Worm (Caenorhabditis elegans): ENCODE measurements around the gene M7.8.
A peak's percentile ranks its signal among the peaks of the same experiment; 100 is the strongest.

M7.8 gene

ce11 chrIV:11082789-11083235 is 12.1 kb downstream of the M7.8 start (continued):
- TF ChIP-seq ZK546.5 (tag; optimal IDR thresholded peaks at IDR 0.05) (no peak), zip-11 (GFP tag; IDR thresholded peaks at IDR 0.05) (no peak)

ce11 chrIV:11082153-11082552 is 12.7 kb downstream of the M7.8 start, which contains the start of gene let-70:
let-70 (minus strand) TSS chrIV:11082253.
- TF ChIP-seq Y48G9A.11 (GFP tag; IDR thresholded peaks at IDR 0.05) (no peak), arid-1 (GFP tag; conservative IDR thresholded peaks at IDR 0.05) (0 out of 2 replicates have a peak, but pooled peaks have one; percentile 20), zip-2 (tag; optimal IDR thresholded peaks at IDR 0.05) (peak; percentile 10), aha-1 (tag) (peak; percentile 90), mep-1 (tag; optimal IDR thresholded peaks at IDR 0.05) (no peak), zag-1 (tag; optimal IDR thresholded peaks at IDR 0.05) (no peak), pha-4 (GFP tag; IDR thresholded peaks at IDR 0.05) (0 out of 2 replicates have a peak, but pooled peaks have one; percentile 2), pha-4 (tag; optimal IDR thresholded peaks at IDR 0.05) (no peak), zip-11 (GFP tag; IDR thresholded peaks at IDR 0.05) (no peak), snpc-1.2 (GFP tag; IDR thresholded peaks at IDR 0.05) (no peak), unc-130 (GFP tag; optimal IDR thresholded peaks at IDR 0.05) (no peak), tag-97 (GFP tag; IDR thresholded peaks at IDR 0.05) (no peak), ceh-28 (tag; optimal IDR thresholded peaks at IDR 0.05) (peak; percentile 18), ZK546.5 (tag; optimal IDR thresholded peaks at IDR 0.05) (no peak), egl-43 (GFP tag; IDR thresholded peaks at IDR 0.05) (0 out of 2 replicates have a peak, but pooled peaks have one; percentile 30), F49E8.2 (tag; optimal IDR thresholded peaks at IDR 0.05; ENCODE audit: borderline replicate concordance) (no peak), lin-15B (tag; optimal IDR thresholded peaks at IDR 0.05) (no peak), mdt-29 (GFP tag; IDR thresholded peaks at IDR 0.05) (0 out of 2 replicates have a peak, but pooled peaks have one; percentile 5), nhr-41 (GFP tag; IDR thresholded peaks at IDR 0.05) (no peak), spr-3 (GFP tag; optimal IDR thresholded peaks at IDR 0.05) (no peak), ceh-44 (GFP tag; IDR thresholded peaks at IDR 0.05) (no peak), nhr-25 (tag; optimal IDR thresholded peaks at IDR 0.05; ENCODE audit: borderline replicate concordance, insufficient read depth) (no peak), ceh-20 (GFP tag; IDR thresholded peaks at IDR 0.05) (no peak), F26F4.8 (GFP tag; conservative IDR thresholded peaks at IDR 0.05) (no peak)

DNA sequence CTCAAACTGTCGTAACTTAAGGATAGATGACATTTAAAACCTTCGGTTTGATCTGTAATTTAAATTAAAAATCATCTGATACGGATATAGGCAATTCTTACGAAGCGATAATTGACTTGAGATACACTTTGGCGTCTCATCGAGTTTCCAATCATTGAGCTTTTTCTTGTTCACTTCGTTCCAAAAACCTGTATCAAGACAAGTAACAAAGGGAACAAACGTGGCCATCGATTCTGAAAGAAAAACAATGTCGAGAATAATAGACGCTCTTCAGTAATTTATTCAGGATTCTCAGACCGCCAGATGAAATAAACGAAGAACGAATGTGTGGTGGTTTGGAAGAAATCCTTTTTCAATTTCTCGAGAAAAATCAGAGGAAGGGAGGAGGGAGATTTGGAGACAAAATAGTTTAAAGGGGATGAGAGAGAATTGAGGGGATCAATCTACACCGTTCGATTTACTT is 14.0 kb downstream of the M7.8 start, which contains the start of gene atg-7:
Gene atg-7, minus strand, starts transcription at position 233 of the 463 bp plus-strand sequence.
- no peak for TF ChIP-seq mdt-29 (GFP tag; IDR thresholded peaks at IDR 0.05)
- peak in 1 of 2 experiments; percentile 77 for TF ChIP-seq unc-62 (GFP tag; optimal IDR thresholded peaks at IDR 0.05 in 1 of 2)
- TF ChIP-seq unc-62 (tag; optimal IDR thresholded peaks at IDR 0.05) = no peak
- no peak for TF ChIP-seq zfp-2 (tag; optimal IDR thresholded peaks at IDR 0.05)
- TF ChIP-seq Y5F2A.4 (GFP tag; optimal IDR thresholded peaks at IDR 0.05) = no peak
- TF ChIP-seq nhr-76 (tag; optimal IDR thresholded peaks at IDR 0.05) = no peak
- peak in 1 of 2 experiments; percentile 5 for TF ChIP-seq mdl-1 (tag; optimal IDR thresholded peaks at IDR 0.05)
- TF ChIP-seq pha-4 (GFP tag; IDR thresholded peaks at IDR 0.05) = no peak
- TF ChIP-seq pha-4 (tag; optimal IDR thresholded peaks at IDR 0.05) = no peak
- TF ChIP-seq duxl-1 (tag; optimal IDR thresholded peaks at IDR 0.05; ENCODE audit: poor library complexity) = no peak
- TF ChIP-seq hif-1 (tag; optimal IDR thresholded peaks at IDR 0.05) = peak in 1 of 2 experiments; percentile 10
- 0 out of 2 replicates have a peak, but pooled peaks have one; percentile 25 for TF ChIP-seq ctbp-1 (GFP tag; IDR thresholded peaks at IDR 0.05)
- no peak for TF ChIP-seq ceh-62 (tag; optimal IDR thresholded peaks at IDR 0.05)
- TF ChIP-seq ama-1 (optimal IDR thresholded peaks at IDR 0.05) = peak; percentile 83
- TF ChIP-seq tra-1 (GFP tag; IDR thresholded peaks at IDR 0.05) = no peak
- TF ChIP-seq lin-29 (GFP tag; IDR thresholded peaks at IDR 0.05) = peak; percentile 22; the same call in 1 of the 2 replicates
- peak; percentile 71 for TF ChIP-seq T26A8.4 (GFP tag; IDR thresholded peaks at IDR 0.05)
- peak; percentile 17 for TF ChIP-seq nhr-102 (tag; optimal IDR thresholded peaks at IDR 0.05)
- TF ChIP-seq rbr-2 (tag; optimal IDR thresholded peaks at IDR 0.05) = no peak
- peak; percentile 23; the same call in 1 of the 2 replicates for TF ChIP-seq php-3 (GFP tag; IDR thresholded peaks at IDR 0.05)
- TF ChIP-seq lsy-2 (tag; optimal IDR thresholded peaks at IDR 0.05) = peak in 1 of 2 experiments; percentile 21
- 0 out of 2 replicates have a peak, but pooled peaks have one; percentile 24 for TF ChIP-seq lin-38 (GFP tag; IDR thresholded peaks at IDR 0.05)
- no peak for TF ChIP-seq vab-7 (GFP tag; IDR thresholded peaks at IDR 0.05)
- no peak for TF ChIP-seq daf-16 (GFP tag; optimal IDR thresholded peaks at IDR 0.05)
- TF ChIP-seq daf-16 (tag; optimal IDR thresholded peaks at IDR 0.05) = peak; percentile 51
- peak; percentile 44 for TF ChIP-seq zip-2 (tag; optimal IDR thresholded peaks at IDR 0.05)
- no peak for TF ChIP-seq lin-13 (GFP tag; optimal IDR thresholded peaks at IDR 0.05)
- peak; percentile 61 for TF ChIP-seq dve-1 (tag; optimal IDR thresholded peaks at IDR 0.05; ENCODE audit: insufficient read depth)

Measured in whole organism, L4 larva.